Worm (Caenorhabditis elegans) whole organism, young adult: Measurements from ENCODE around the gene C45G9.14.
A peak's percentile ranks its signal among the peaks of the same experiment; 100 is the strongest.

Source experiments
- F37B4.10 ChIP-seq: fragments of 200-800 bp; sonication (Bioruptor generic); IDR thresholded peaks from 2 replicates; pipeline ENCODE4 v1.3.6; 2022; ENCODE audit warnings: missing genetic modification characterization, missing compliant biosample characterization
- Y95B8A.8 ChIP-seq: fragments of 200-800 bp; sonication (Bioruptor generic); IDR thresholded peaks from 2 replicates; pipeline ENCODE4 v1.3.6; 2022; ENCODE audit warnings: missing genetic modification reagents, missing genetic modification characterization, missing compliant biosample characterization
- atf-7 ChIP-seq: sonication (generic microtip); optimal IDR thresholded peaks from 2 replicates; lab custom pipeline; 2017; ENCODE audit warnings: mild to moderate bottlenecking, missing genetic modification characterization, missing compliant biosample characterization
- ceh-58 ChIP-seq: fragments of 200-800 bp; sonication (Bioruptor generic); IDR thresholded peaks from 2 replicates; pipeline ENCODE4 v1.3.6; 2022; ENCODE audit warnings: missing genetic modification characterization, missing compliant biosample characterization
- egrh-3 ChIP-seq: fragments of 200-800 bp; sonication (Bioruptor generic); IDR thresholded peaks from 2 replicates; pipeline ENCODE4 v1.3.6; 2022; ENCODE audit warnings: missing genetic modification reagents, missing genetic modification characterization, missing compliant biosample characterization
- fkh-3 ChIP-seq: sonication (generic microtip); optimal IDR thresholded peaks from 2 replicates; lab custom pipeline; 2016; ENCODE audit warnings: mild to moderate bottlenecking, missing genetic modification characterization, missing compliant biosample characterization
- lin-35 ChIP-seq, 3 experiments: fragments of 150-350 bp in 2 of 3; sonication (generic microtip) in 1 of 3; optimal IDR thresholded peaks; 2 replicates each; lab custom pipeline; 2014 to 2018; ENCODE audit warnings: missing biosample characterization in 3 of 3, missing genetic modification characterization in 3 of 3, missing genetic modification reagents in 3 of 3
- lsy-27 ChIP-seq: sonication (generic microtip); optimal IDR thresholded peaks from 2 replicates; lab custom pipeline; 2017; ENCODE audit warnings: missing genetic modification characterization, mild to moderate bottlenecking, missing compliant biosample characterization, antibody characterized with exemption, missing genotype, borderline replicate concordance; ENCODE audit not compliant: insufficient read depth
- madf-10 ChIP-seq: sonication (generic microtip); optimal IDR thresholded peaks from 2 replicates; lab custom pipeline; 2016; ENCODE audit warnings: mild to moderate bottlenecking, missing genetic modification characterization, missing compliant biosample characterization
- madf-8 ChIP-seq: fragments of 200-800 bp; sonication (Bioruptor generic); conservative IDR thresholded peaks from 2 replicates; pipeline ENCODE4 v1.3.6; 2022; ENCODE audit warnings: missing genetic modification reagents, missing genetic modification characterization, missing compliant biosample characterization
- rcor-1 ChIP-seq: fragments of 200-800 bp; sonication (Bioruptor generic); IDR thresholded peaks from 2 replicates; pipeline ENCODE4 v1.3.6; 2022; ENCODE audit warnings: missing genetic modification reagents, missing genetic modification characterization, missing compliant biosample characterization
- unc-130 ChIP-seq: sonication (generic microtip); optimal IDR thresholded peaks from 2 replicates; lab custom pipeline; 2016; ENCODE audit warnings: missing genetic modification reagents, missing genetic modification characterization, missing compliant biosample characterization
- unc-62 ChIP-seq: fragments of 150-350 bp; optimal IDR thresholded peaks from 2 replicates; lab custom pipeline; 2014; ENCODE audit warnings: missing biosample characterization, missing genetic modification reagents, missing genetic modification characterization

- no peak for TF ChIP-seq atf-7 (tag; lab: Kevin White, UChicago)
- TF ChIP-seq madf-10 (tag; lab: Kevin White, UChicago), result no peak
- TF ChIP-seq unc-130 (GFP tag; lab: Kevin White, UChicago), result no peak
- no peak for TF ChIP-seq egrh-3 (GFP tag; lab: Robert Waterston, UW)
- no peak for TF ChIP-seq unc-62 (GFP tag; lab: Kevin White, UChicago)
- no peak for TF ChIP-seq F37B4.10
- peak in 1 of 3 experiments; percentile 14 for TF ChIP-seq lin-35 (GFP tag; optimal IDR thresholded peaks at IDR 0.05; lab: Kevin White, UChicago)
- no peak for TF ChIP-seq lsy-27 (tag; lab: Kevin White, UChicago)
- TF ChIP-seq fkh-3, result no peak
- TF ChIP-seq Y95B8A.8 (GFP tag; lab: Robert Waterston, UW), result no peak
- TF ChIP-seq rcor-1 (GFP tag; lab: Robert Waterston, UW), result no peak
- TF ChIP-seq ceh-58 (GFP tag; lab: Robert Waterston, UW), result no peak
- no peak for TF ChIP-seq madf-8 (GFP tag; lab: Robert Waterston, UW)
These were observed 33.3 kb downstream of the C45G9.14 start for ce11 chrIII:5078062-5078461.
